Fruit fly (Drosophila melanogaster): ENCODE data around the gene CG42717.
A peak's percentile ranks its signal among the peaks of the same experiment; 100 is the strongest.

Gene CG42717

dm6 chr3L:16060806-16061600, 28.0 kb upstream of the CG42717 start (continued):
- peak; percentile 13 for TF ChIP-seq CG2875 (GFP tag; optimal IDR thresholded peaks at IDR 0.05)
- no peak for TF ChIP-seq HLHmδ (GFP tag; optimal IDR thresholded peaks at IDR 0.05)
- TF ChIP-seq Atf-2 (GFP tag; optimal IDR thresholded peaks at IDR 0.05): peak; percentile 20
- no peak for TF ChIP-seq jigr1 (GFP tag; IDR thresholded peaks at IDR 0.05)
- TF ChIP-seq klu (GFP tag; IDR thresholded peaks at IDR 0.05): no peak
- TF ChIP-seq CG2116 (GFP tag; optimal IDR thresholded peaks at IDR 0.05): no peak
- TF ChIP-seq CG32767 (GFP tag; IDR thresholded peaks at IDR 0.05): no peak
- TF ChIP-seq Fer2 (tag; optimal IDR thresholded peaks at IDR 0.05): no peak
- TF ChIP-seq H2.0 (GFP tag; IDR thresholded peaks at IDR 0.05): no peak
- TF ChIP-seq Trl (optimal IDR thresholded peaks at IDR 0.05): no peak
- no peak for TF ChIP-seq Trl (GFP tag; optimal IDR thresholded peaks at IDR 0.05)
- TF ChIP-seq CG2120 (GFP tag; optimal IDR thresholded peaks at IDR 0.05): peak; percentile 47
- TF ChIP-seq bigmax (GFP tag; optimal IDR thresholded peaks at IDR 0.05): no peak
- 0 out of 3 replicates have a peak, but pooled peaks have one; percentile 17 for TF ChIP-seq CG11695 (GFP tag; IDR thresholded peaks at IDR 0.05)
- no peak for TF ChIP-seq exex (tag; optimal IDR thresholded peaks at IDR 0.05)
- TF ChIP-seq Hr78 (GFP tag; optimal IDR thresholded peaks at IDR 0.05): peak in 1 of 2 experiments; percentile 27
- TF ChIP-seq Elba2 (GFP tag; optimal IDR thresholded peaks at IDR 0.05): no peak
- 0 out of 4 replicates have a peak, but pooled peaks have one; percentile 42 for TF ChIP-seq chinmo (GFP tag; IDR thresholded peaks at IDR 0.05; ENCODE audit: partially characterized antibody)
- no peak for TF ChIP-seq CG14014 (GFP tag; IDR thresholded peaks at IDR 0.05)
- TF ChIP-seq CG3726 (GFP tag; IDR thresholded peaks at IDR 0.05): 0 out of 3 replicates have a peak, but pooled peaks have one; percentile 28
- peak; percentile 20 for TF ChIP-seq zfh2 (GFP tag; optimal IDR thresholded peaks at IDR 0.05)
- peak; percentile 53; the same call in 1 of the 2 replicates for TF ChIP-seq CG6689 (GFP tag; IDR thresholded peaks at IDR 0.05)
- TF ChIP-seq CG15479 (GFP tag; optimal IDR thresholded peaks at IDR 0.05): no peak
- no peak for TF ChIP-seq NC2β (GFP tag; optimal IDR thresholded peaks at IDR 0.05)
- TF ChIP-seq Ssrp (tag; optimal IDR thresholded peaks at IDR 0.05): peak; percentile 52
- TF ChIP-seq CG2889 (GFP tag; IDR thresholded peaks at IDR 0.05): no peak
- TF ChIP-seq zfh1 (GFP tag; IDR thresholded peaks at IDR 0.05): no peak
- 0 out of 3 replicates have a peak, but pooled peaks have one; percentile 33 for TF ChIP-seq ken (GFP tag; IDR thresholded peaks at IDR 0.05)
- no peak for TF ChIP-seq TFAM (GFP tag; optimal IDR thresholded peaks at IDR 0.05)
- no peak for TF ChIP-seq CG7963 (GFP tag; IDR thresholded peaks at IDR 0.05; ENCODE audit: partially characterized antibody)
- TF ChIP-seq chm (GFP tag; IDR thresholded peaks at IDR 0.05): no peak
- TF ChIP-seq CG17361 (GFP tag; IDR thresholded peaks at IDR 0.05): peak; percentile 89; the same call in 2 of the 3 replicates
- TF ChIP-seq Vsx1 (GFP tag; optimal IDR thresholded peaks at IDR 0.05): no peak
- TF ChIP-seq salm (tag; optimal IDR thresholded peaks at IDR 0.05): peak; percentile 13
- TF ChIP-seq Ets65A (GFP tag): peak; percentile 82
- TF ChIP-seq br (optimal IDR thresholded peaks at IDR 0.05): no peak
- TF ChIP-seq Dip3 (GFP tag; optimal IDR thresholded peaks at IDR 0.05): peak; percentile 19
- TF ChIP-seq CG14710 (tag; optimal IDR thresholded peaks at IDR 0.05): peak; percentile 71
- TF ChIP-seq run (tag; optimal IDR thresholded peaks at IDR 0.05): no peak
- no peak for TF ChIP-seq ac (GFP tag; optimal IDR thresholded peaks at IDR 0.05)
- no peak for TF ChIP-seq B-H2 (GFP tag; optimal IDR thresholded peaks at IDR 0.05)
- TF ChIP-seq shn (GFP tag; optimal IDR thresholded peaks at IDR 0.05): peak; percentile 11
- TF ChIP-seq CG9215 (GFP tag; IDR thresholded peaks at IDR 0.05): no peak
- no peak for TF ChIP-seq croc (GFP tag; conservative IDR thresholded peaks at IDR 0.05)
- TF ChIP-seq pum (GFP tag; optimal IDR thresholded peaks at IDR 0.05): no peak
- peak; percentile 56 for TF ChIP-seq CG13424 (tag; optimal IDR thresholded peaks at IDR 0.05)
- TF ChIP-seq inv (GFP tag; IDR thresholded peaks at IDR 0.05; ENCODE audit: partially characterized antibody): no peak
- no peak for TF ChIP-seq CG7786 (GFP tag; optimal IDR thresholded peaks at IDR 0.05)
- TF ChIP-seq CG7357 (GFP tag; IDR thresholded peaks at IDR 0.05): 0 out of 3 replicates have a peak, but pooled peaks have one; percentile 16
- TF ChIP-seq Dad (GFP tag; optimal IDR thresholded peaks at IDR 0.05): no peak

All from whole organism, embryonic.